Fruit fly (Drosophila melanogaster): ENCODE measurements around the gene Pten.
A peak's percentile ranks its signal among the peaks of the same experiment; 100 is the strongest.

Gene Pten

DNA sequence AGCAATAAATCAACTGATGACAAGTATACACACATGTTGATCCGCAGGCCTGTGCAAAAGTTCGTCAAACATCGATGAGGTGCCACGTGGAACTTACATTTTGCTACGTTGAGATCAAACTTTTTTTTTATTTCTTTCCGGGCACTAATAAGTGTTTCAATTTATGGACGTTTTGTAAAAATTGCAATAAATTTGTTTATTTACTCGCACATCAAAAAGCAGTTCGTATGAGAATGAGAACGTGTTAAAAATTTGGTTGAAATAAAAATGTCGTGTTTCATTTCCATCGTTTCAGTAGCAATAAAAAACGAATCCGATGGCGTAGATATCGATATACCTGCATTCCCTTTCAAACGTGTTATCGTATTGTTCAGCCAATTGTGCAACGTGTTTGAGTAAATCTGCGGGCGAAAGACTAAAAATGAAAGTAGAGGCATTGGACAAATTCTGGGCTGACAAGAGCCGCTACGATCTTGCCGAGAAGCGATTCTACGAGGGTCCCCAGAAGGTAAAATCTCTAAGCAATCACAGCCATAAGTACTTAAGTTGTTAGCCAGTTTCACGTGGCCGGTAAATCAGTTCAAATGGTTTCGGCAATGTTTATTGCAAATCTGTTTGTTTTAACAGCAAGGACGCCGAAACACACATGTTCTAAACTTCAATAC, 28.6 kb downstream of the Pten start, which contains the start of gene eEF1delta (continued):
- TF ChIP-seq pum (GFP tag; optimal IDR thresholded peaks at IDR 0.05) (no peak), MBD-R2 (GFP tag; IDR thresholded peaks at IDR 0.05) (peak; percentile 53; the same call in 1 of the 2 replicates), CG13287 (GFP tag; IDR thresholded peaks at IDR 0.05; ENCODE audit: partially characterized antibody) (peak; percentile 25; the same call in 1 of the 2 replicates), sr (GFP tag; IDR thresholded peaks at IDR 0.05) (no peak), knrl (GFP tag; IDR thresholded peaks at IDR 0.05; ENCODE audit: partially characterized antibody) (0 out of 3 replicates have a peak, but pooled peaks have one; percentile 25), Hmr (GFP tag; optimal IDR thresholded peaks at IDR 0.05) (no peak), sens (GFP tag) (no peak), Mes4 (GFP tag; optimal IDR thresholded peaks at IDR 0.05) (no peak), CG17829 (tag; optimal IDR thresholded peaks at IDR 0.05) (no peak), Bgb (GFP tag; IDR thresholded peaks at IDR 0.05; ENCODE audit: partially characterized antibody) (0 out of 2 replicates have a peak, but pooled peaks have one; percentile 39), CG17912 (GFP tag; optimal IDR thresholded peaks at IDR 0.05) (no peak), mirr (GFP tag; optimal IDR thresholded peaks at IDR 0.05) (no peak), CG16813 (GFP tag; IDR thresholded peaks at IDR 0.05; ENCODE audit: partially characterized antibody) (peak; percentile 51; the same call in 2 of the 3 replicates), phol (tag; optimal IDR thresholded peaks at IDR 0.05) (peak; percentile 44), yki (optimal IDR thresholded peaks at IDR 0.05) (no peak), CG11723 (GFP tag; optimal IDR thresholded peaks at IDR 0.05) (peak; percentile 55), row (GFP tag; IDR thresholded peaks at IDR 0.05) (peak; percentile 68), ci (GFP tag; IDR thresholded peaks at IDR 0.05) (no peak), CG14050 (GFP tag; IDR thresholded peaks at IDR 0.05) (no peak), CG13775 (GFP tag; optimal IDR thresholded peaks at IDR 0.05) (no peak), CG8924 (tag; optimal IDR thresholded peaks at IDR 0.05) (no peak), CG11456 (GFP tag; IDR thresholded peaks at IDR 0.05) (no peak), CG31224 (GFP tag; IDR thresholded peaks at IDR 0.05) (no peak), CG7357 (GFP tag; IDR thresholded peaks at IDR 0.05) (peak; percentile 84), CG34422 (GFP tag; IDR thresholded peaks at IDR 0.05) (peak; percentile 37; the same call in 1 of the 3 replicates), CG7271 (tag; optimal IDR thresholded peaks at IDR 0.05) (no peak), MESR4 (GFP tag; optimal IDR thresholded peaks at IDR 0.05) (peak; percentile 68), dan (GFP tag; IDR thresholded peaks at IDR 0.05) (no peak), kah (GFP tag; optimal IDR thresholded peaks at IDR 0.05) (no peak), bbx (GFP tag; IDR thresholded peaks at IDR 0.05; ENCODE audit: partially characterized antibody) (peak; percentile 51; the same call in 1 of the 2 replicates), slou (GFP tag; optimal IDR thresholded peaks at IDR 0.05) (no peak), toy (GFP tag; IDR thresholded peaks at IDR 0.05) (no peak), CG12659 (GFP tag; optimal IDR thresholded peaks at IDR 0.05) (peak; percentile 53), Sry-δ (GFP tag; optimal IDR thresholded peaks at IDR 0.05) (peak; percentile 30), pros (GFP tag; optimal IDR thresholded peaks at IDR 0.05) (no peak), nmo (GFP tag; optimal IDR thresholded peaks at IDR 0.05) (peak; percentile 14), hb (GFP tag; IDR thresholded peaks at IDR 0.05; ENCODE audit: partially characterized antibody) (no peak), wor (GFP tag; IDR thresholded peaks at IDR 0.05) (no peak), Poxn (GFP tag; IDR thresholded peaks at IDR 0.05) (no peak), YL-1 (GFP tag; optimal IDR thresholded peaks at IDR 0.05) (no peak), CG6791 (GFP tag; IDR thresholded peaks at IDR 0.05; ENCODE audit: partially characterized antibody) (no peak), da (GFP tag; optimal IDR thresholded peaks at IDR 0.05) (no peak), CG9817 (tag; optimal IDR thresholded peaks at IDR 0.05) (no peak), ssp (GFP tag; IDR thresholded peaks at IDR 0.05) (peak; percentile 93), Dek (tag; optimal IDR thresholded peaks at IDR 0.05) (no peak), Opbp (GFP tag; IDR thresholded peaks at IDR 0.05; ENCODE audit: partially characterized antibody) (no peak), wdn (GFP tag; IDR thresholded peaks at IDR 0.05) (no peak), CG11398 (GFP tag; optimal IDR thresholded peaks at IDR 0.05) (no peak), HLH4C (GFP tag; IDR thresholded peaks at IDR 0.05; ENCODE audit: partially characterized antibody) (no peak), zfh1 (GFP tag; IDR thresholded peaks at IDR 0.05) (no peak)
